Fruit fly (Drosophila melanogaster) whole organism, embryonic: ENCODE data around the gene Usp1.

Experiments used
- CG10267 ChIP-seq: fragments of 200-800 bp; sonication (Bioruptor generic); optimal IDR thresholded peaks from 2 replicates; lab custom pipeline; 2018; ENCODE audit warnings: missing biosample characterization, mild to moderate bottlenecking, missing genetic modification characterization, moderate library complexity
- CG10654 ChIP-seq: fragments of 200-800 bp; sonication (Bioruptor generic); optimal IDR thresholded peaks from 2 replicates; lab custom pipeline; 2016; ENCODE audit warnings: missing biosample characterization, missing genetic modification characterization
- CG10959 ChIP-seq: fragments of 200-800 bp; sonication (Bioruptor generic); IDR thresholded peaks from 2 replicates; pipeline ENCODE4 v1.3.6; 2022; ENCODE audit warnings: missing biosample characterization, missing genetic modification characterization
- CG11247 ChIP-seq: fragments of 200-800 bp; sonication (Bioruptor generic); IDR thresholded peaks from 2 replicates; pipeline ENCODE4 v1.3.6; 2022; ENCODE audit warnings: missing biosample characterization, missing genetic modification characterization
- CG11504 ChIP-seq: fragments of 200-800 bp; sonication (Bioruptor generic); optimal IDR thresholded peaks from 3 replicates; lab custom pipeline; 2019; ENCODE audit warnings: missing biosample characterization, mild to moderate bottlenecking, missing genetic modification characterization, moderate library complexity
- CG13123 ChIP-seq: fragments of 200-800 bp; sonication (Bioruptor generic); optimal IDR thresholded peaks from 2 replicates; lab custom pipeline; 2016; ENCODE audit warnings: missing biosample characterization, missing genetic modification characterization
- CG13287 ChIP-seq: fragments of 200-800 bp; sonication (Bioruptor generic); IDR thresholded peaks from 2 replicates; pipeline ENCODE4 v1.3.6; 2022; ENCODE audit warnings: missing biosample characterization, missing genetic modification characterization; ENCODE audit not compliant: partially characterized antibody
- CG15073 ChIP-seq: fragments of 200-800 bp; sonication (Bioruptor generic); optimal IDR thresholded peaks from 2 replicates; lab custom pipeline; 2016; ENCODE audit warnings: missing biosample characterization, missing genetic modification characterization
- CG17802 ChIP-seq: fragments of 200-800 bp; sonication (Bioruptor generic); optimal IDR thresholded peaks from 2 replicates; lab custom pipeline; 2018; ENCODE audit warnings: missing biosample characterization, mild to moderate bottlenecking, missing genetic modification characterization, moderate library complexity
- CG1832 ChIP-seq: fragments of 200-800 bp; sonication (Bioruptor generic); optimal IDR thresholded peaks from 2 replicates; lab custom pipeline; 2017; ENCODE audit warnings: missing biosample characterization, mild to moderate bottlenecking, missing genetic modification characterization, inconsistent platforms
- CG2712 ChIP-seq: fragments of 200-800 bp; optimal IDR thresholded peaks from 3 replicates; lab custom pipeline; 2019; ENCODE audit warnings: missing biosample characterization, mild to moderate bottlenecking, missing genetic modification characterization, moderate library complexity
- CG34422 ChIP-seq: fragments of 200-800 bp; sonication (Bioruptor generic); IDR thresholded peaks from 3 replicates; pipeline ENCODE4 v1.3.6; 2022; ENCODE audit warnings: missing biosample characterization, missing genetic modification characterization
- CG4328 ChIP-seq: fragments of 200-800 bp; sonication (Bioruptor generic); optimal IDR thresholded peaks from 3 replicates; lab custom pipeline; 2017; ENCODE audit warnings: missing biosample characterization, missing genetic modification reagents, missing genetic modification characterization
- CG7372 ChIP-seq: fragments of 200-800 bp; sonication (Bioruptor generic); IDR thresholded peaks from 2 replicates; pipeline ENCODE4 v1.3.6; 2022; ENCODE audit warnings: missing biosample characterization, missing genetic modification characterization
- CG8359 ChIP-seq: fragments of 200-800 bp; sonication (Bioruptor generic); optimal IDR thresholded peaks from 2 replicates; lab custom pipeline; 2017; ENCODE audit warnings: missing biosample characterization, mild to moderate bottlenecking, missing genetic modification characterization, borderline replicate concordance
- CG9609 ChIP-seq: fragments of 200-800 bp; sonication (Bioruptor generic); optimal IDR thresholded peaks from 3 replicates; lab custom pipeline; 2016; ENCODE audit warnings: missing biosample characterization, missing genetic modification characterization
- Chrac-16 ChIP-seq: fragments of 200-800 bp; sonication (Bioruptor generic); optimal IDR thresholded peaks from 3 replicates; lab custom pipeline; 2016; ENCODE audit warnings: missing biosample characterization, missing genetic modification characterization
- CoRest ChIP-seq: fragments of 200-800 bp; sonication (Bioruptor generic); optimal IDR thresholded peaks from 3 replicates; lab custom pipeline; 2018; ENCODE audit warnings: missing biosample characterization, mild to moderate bottlenecking, missing genetic modification characterization, moderate library complexity
- Dbx ChIP-seq: fragments of 200-800 bp; sonication (Bioruptor generic); IDR thresholded peaks from 3 replicates; pipeline ENCODE4 v1.3.6; 2022; ENCODE audit warnings: missing biosample characterization, missing genetic modification characterization
- Dfd ChIP-seq, 2 experiments: fragments of >200 bp; optimal IDR thresholded peaks; 2 replicates each; lab custom pipeline; 2017; ENCODE audit warnings: missing biosample characterization in 2 of 2, missing genetic modification characterization in 2 of 2
- Dref ChIP-seq: fragments of 200-800 bp; sonication (Bioruptor generic); IDR thresholded peaks from 2 replicates; pipeline ENCODE4 v1.3.6; 2022; ENCODE audit warnings: missing biosample characterization, missing genetic modification characterization
- Fer2 ChIP-seq: fragments of 200-800 bp; sonication (Bioruptor generic); optimal IDR thresholded peaks from 2 replicates; lab custom pipeline; 2018; ENCODE audit warnings: missing biosample characterization, mild to moderate bottlenecking, missing genetic modification characterization, moderate library complexity
- Hr3 ChIP-seq: fragments of 200-800 bp; sonication (Bioruptor generic); optimal IDR thresholded peaks from 3 replicates; lab custom pipeline; 2016; ENCODE audit warnings: missing biosample characterization, missing genetic modification characterization
- Hr39 ChIP-seq: fragments of >200 bp; optimal IDR thresholded peaks from 2 replicates; lab custom pipeline; 2017
- MBD-R2 ChIP-seq: fragments of 200-800 bp; sonication (Bioruptor generic); IDR thresholded peaks from 2 replicates; pipeline ENCODE4 v1.3.6; 2022; ENCODE audit warnings: missing biosample characterization, missing genetic modification characterization
- NC2α ChIP-seq: fragments of 200-800 bp; sonication (Bioruptor generic); optimal IDR thresholded peaks from 2 replicates; lab custom pipeline; 2016; ENCODE audit warnings: missing biosample characterization, missing genetic modification characterization
- Oaz ChIP-seq: fragments of 200-800 bp; sonication (Bioruptor generic); IDR thresholded peaks from 2 replicates; pipeline ENCODE4 v1.3.6; 2022; ENCODE audit warnings: missing biosample characterization, missing genetic modification characterization
- Rx ChIP-seq: fragments of 200-800 bp; sonication (Bioruptor generic); IDR thresholded peaks from 2 replicates; pipeline ENCODE4 v1.3.6; 2022; ENCODE audit warnings: missing biosample characterization, missing genetic modification characterization
- ap ChIP-seq: fragments of 200-800 bp; sonication (Bioruptor generic); IDR thresholded peaks from 2 replicates; pipeline ENCODE4 v1.3.6; 2022; ENCODE audit warnings: missing biosample characterization, missing genetic modification characterization
- bbx ChIP-seq: fragments of 200-800 bp; sonication (Bioruptor generic); IDR thresholded peaks from 2 replicates; pipeline ENCODE4 v1.3.6; 2022; ENCODE audit warnings: missing biosample characterization, missing genetic modification characterization; ENCODE audit not compliant: partially characterized antibody
- cato ChIP-seq: fragments of 200-800 bp; sonication (Bioruptor generic); optimal IDR thresholded peaks from 2 replicates; lab custom pipeline; 2016; ENCODE audit warnings: missing biosample characterization, missing genetic modification characterization, borderline replicate concordance
- disco-r ChIP-seq: fragments of 200-800 bp; sonication (Bioruptor generic); optimal IDR thresholded peaks from 2 replicates; lab custom pipeline; 2016; ENCODE audit warnings: missing biosample characterization, missing genetic modification characterization
- dm ChIP-seq: fragments of 200-800 bp; sonication (Bioruptor generic); optimal IDR thresholded peaks from 3 replicates; lab custom pipeline; 2016; ENCODE audit warnings: missing biosample characterization, missing genetic modification characterization
- dmrt11E ChIP-seq: fragments of 200-800 bp; sonication (Bioruptor generic); optimal IDR thresholded peaks from 3 replicates; lab custom pipeline; 2018; ENCODE audit warnings: missing biosample characterization, mild to moderate bottlenecking, missing genetic modification characterization, moderate library complexity
- dpn ChIP-seq, 2 experiments: fragments of 200-800 bp; sonication (Bioruptor generic); optimal IDR thresholded peaks; 3 replicates each; lab custom pipeline; 2016; ENCODE audit warnings: missing biosample characterization in 2 of 2, missing genetic modification characterization in 2 of 2
- eve ChIP-seq, 2 experiments: fragments of >200 bp; optimal IDR thresholded peaks; 2 replicates each; lab custom pipeline; 2017; ENCODE audit warnings: missing biosample characterization in 2 of 2, missing genetic modification characterization in 2 of 2
- ewg ChIP-seq: fragments of 200-800 bp; sonication (Bioruptor generic); optimal IDR thresholded peaks from 3 replicates; lab custom pipeline; 2017; ENCODE audit warnings: mild to moderate bottlenecking, missing biosample characterization, missing genetic modification reagents, missing genetic modification characterization
- fu2 ChIP-seq: fragments of 200-800 bp; sonication (Bioruptor generic); optimal IDR thresholded peaks from 2 replicates; lab custom pipeline; 2016; ENCODE audit warnings: missing biosample characterization, missing genetic modification characterization
- lola ChIP-seq, 3 experiments: fragments of >200 bp in 2 of 3; fragments of 200-800 bp in 1 of 3; sonication (Bioruptor generic) in 1 of 3; optimal IDR thresholded peaks; 2 replicates each; lab custom pipeline; 2017 to 2019; ENCODE audit warnings: missing biosample characterization in 3 of 3, missing genetic modification characterization in 3 of 3, mild to moderate bottlenecking in 1 of 3, moderate library complexity in 1 of 3
- mam ChIP-seq: fragments of 200-800 bp; sonication (Bioruptor generic); optimal IDR thresholded peaks from 3 replicates; lab custom pipeline; 2016; ENCODE audit warnings: missing biosample characterization, missing genetic modification characterization
- pzg ChIP-seq: fragments of 200-800 bp; sonication (Bioruptor generic); optimal IDR thresholded peaks from 3 replicates; lab custom pipeline; 2018; ENCODE audit warnings: missing biosample characterization, mild to moderate bottlenecking, missing genetic modification characterization, moderate library complexity
- sna ChIP-seq: fragments of 200-800 bp; sonication (Bioruptor generic); IDR thresholded peaks from 2 replicates; pipeline ENCODE4 v1.3.6; 2022; ENCODE audit warnings: missing biosample characterization, missing genetic modification characterization; ENCODE audit not compliant: partially characterized antibody
- ssp ChIP-seq: fragments of 200-800 bp; sonication (Bioruptor generic); IDR thresholded peaks from 2 replicates; pipeline ENCODE4 v1.3.6; 2022; ENCODE audit warnings: missing biosample characterization, missing genetic modification characterization
- sug ChIP-seq: fragments of 200-800 bp; optimal IDR thresholded peaks from 2 replicates; lab custom pipeline; 2019; ENCODE audit warnings: missing biosample characterization, mild to moderate bottlenecking, missing genetic modification characterization, moderate library complexity
- twi ChIP-seq: fragments of 200-800 bp; optimal IDR thresholded peaks from 2 replicates; lab custom pipeline; 2019; ENCODE audit warnings: missing biosample characterization, mild to moderate bottlenecking, missing genetic modification characterization, moderate library complexity
- wek ChIP-seq: fragments of 200-800 bp; sonication (Bioruptor generic); optimal IDR thresholded peaks from 3 replicates; lab custom pipeline; 2018; ENCODE audit warnings: missing biosample characterization, mild to moderate bottlenecking, missing genetic modification characterization, moderate library complexity
- wor ChIP-seq: fragments of 200-800 bp; sonication (Bioruptor generic); IDR thresholded peaks from 2 replicates; pipeline ENCODE4 v1.3.6; 2022; ENCODE audit warnings: missing biosample characterization, missing genetic modification characterization

Gene Usp1

dm6 chr3R:29207996-29208395 is 21.0 kb upstream of the Usp1 start (continued):
- no peak for TF ChIP-seq NC2α (GFP tag; lab: Kevin White, UChicago)
- no peak for TF ChIP-seq wek
- no peak for TF ChIP-seq cato (GFP tag; lab: Kevin White, UChicago)
- no peak for TF ChIP-seq sna (GFP tag; lab: Robert Waterston, UW)
- TF ChIP-seq Oaz (GFP tag; lab: Robert Waterston, UW): peak; percentile 36; the same call in 1 of the 2 replicates
- no peak for TF ChIP-seq Fer2 (tag; lab: Kevin White, UChicago)
- peak; percentile 53 for TF ChIP-seq ap (GFP tag; lab: Robert Waterston, UW)
- no peak for TF ChIP-seq MBD-R2 (GFP tag; lab: Robert Waterston, UW)
- TF ChIP-seq CG10654: peak; percentile 43
- TF ChIP-seq dpn (GFP tag; optimal IDR thresholded peaks at IDR 0.05; lab: Kevin White, UChicago): peak; percentile 14 to 61
- peak; percentile 88 for TF ChIP-seq CG11504 (tag; lab: Kevin White, UChicago)
- TF ChIP-seq mam (GFP tag; lab: Kevin White, UChicago): peak; percentile 8
- peak; percentile 15 for TF ChIP-seq dm
- peak; percentile 69 for TF ChIP-seq CG10267 (tag; lab: Kevin White, UChicago)
- TF ChIP-seq CG4328 (GFP tag; lab: Kevin White, UChicago): no peak
- TF ChIP-seq wor (GFP tag; lab: Robert Waterston, UW): 0 out of 2 replicates have a peak, but pooled peaks have one; percentile 21
- peak in 1 of 2 experiments; percentile 86 for TF ChIP-seq eve (GFP tag; optimal IDR thresholded peaks at IDR 0.05; lab: Kevin White, UChicago)
- peak; percentile 26; the same call in 1 of the 2 replicates for TF ChIP-seq ssp (GFP tag; lab: Robert Waterston, UW)
- peak; percentile 73 for TF ChIP-seq CoRest (tag; lab: Kevin White, UChicago)
- peak; percentile 36 for TF ChIP-seq CG8359
- TF ChIP-seq disco-r (GFP tag; lab: Kevin White, UChicago): no peak
- TF ChIP-seq Chrac-16: peak; percentile 23
- no peak for TF ChIP-seq CG11247
- peak; percentile 82 for TF ChIP-seq CG2712 (tag; lab: Kevin White, UChicago)
- peak; percentile 43 for TF ChIP-seq CG17802
- TF ChIP-seq CG1832 (GFP tag; lab: Kevin White, UChicago): no peak
- TF ChIP-seq dmrt11E (tag; lab: Kevin White, UChicago): peak; percentile 66
- TF ChIP-seq CG10959: no peak
- TF ChIP-seq bbx (GFP tag; lab: Robert Waterston, UW): no peak
- TF ChIP-seq Dfd (GFP tag; optimal IDR thresholded peaks at IDR 0.05; lab: Kevin White, UChicago): no peak
- TF ChIP-seq Rx (GFP tag; lab: Robert Waterston, UW): peak; percentile 68
- no peak for TF ChIP-seq Dref (GFP tag; lab: Robert Waterston, UW)
- no peak for TF ChIP-seq CG9609 (GFP tag; lab: Kevin White, UChicago)
- TF ChIP-seq CG15073 (GFP tag; lab: Kevin White, UChicago): no peak
- TF ChIP-seq fu2 (GFP tag; lab: Kevin White, UChicago): no peak
- peak; percentile 67 for TF ChIP-seq Hr3 (GFP tag; lab: Kevin White, UChicago)
- TF ChIP-seq lola (GFP tag; optimal IDR thresholded peaks at IDR 0.05; lab: Kevin White, UChicago): peak in 1 of 3 experiments; percentile 62
- no peak for TF ChIP-seq Hr39
- TF ChIP-seq ewg (GFP tag; lab: Kevin White, UChicago): peak; percentile 60
- TF ChIP-seq twi (tag; lab: Kevin White, UChicago): peak; percentile 25
- TF ChIP-seq CG13123 (GFP tag; lab: Kevin White, UChicago): peak; percentile 32
- TF ChIP-seq CG7372 (GFP tag; lab: Robert Waterston, UW): peak; percentile 54; the same call in 1 of the 2 replicates
- TF ChIP-seq CG34422 (GFP tag; lab: Robert Waterston, UW): peak; percentile 56; the same call in 1 of the 3 replicates
- TF ChIP-seq sug (tag; lab: Kevin White, UChicago): no peak
- no peak for TF ChIP-seq CG13287 (GFP tag; lab: Robert Waterston, UW)
- no peak for TF ChIP-seq Dbx
- no peak for TF ChIP-seq pzg (GFP tag; lab: Kevin White, UChicago)
